Worm (Caenorhabditis elegans): ENCODE results near the gene akap-1.
A peak's percentile ranks its signal among the peaks of the same experiment; 100 is the strongest.

The akap-1 gene

ce11 chrIII:6379129-6379528, 25.9 kb downstream of the akap-1 start, which contains the start of gene C16A3.6 (continued):
- TF ChIP-seq nhr-47 (tag; optimal IDR thresholded peaks at IDR 0.05), result peak; percentile 37
- TF ChIP-seq sptf-1 (tag; optimal IDR thresholded peaks at IDR 0.05), result no peak
- peak in 1 of 2 experiments; percentile 53 for TF ChIP-seq lin-35 (GFP tag; optimal IDR thresholded peaks at IDR 0.05)
- peak; percentile 51 for TF ChIP-seq mep-1 (tag; optimal IDR thresholded peaks at IDR 0.05)
- peak in 1 of 2 experiments; percentile 44 for TF ChIP-seq efl-1 (optimal IDR thresholded peaks at IDR 0.05)
- peak; percentile 37 to 71 for TF ChIP-seq efl-1 (GFP tag; optimal IDR thresholded peaks at IDR 0.05 in 1 of 2)
- TF ChIP-seq ztf-4 (tag; optimal IDR thresholded peaks at IDR 0.05), result no peak
- TF ChIP-seq elt-3 (tag; optimal IDR thresholded peaks at IDR 0.05), result peak in 1 of 6 experiments; percentile 32
- TF ChIP-seq mab-9 (GFP tag; IDR thresholded peaks at IDR 0.05), result peak; percentile 43; the same call in 1 of the 2 replicates
- TF ChIP-seq nhr-20 (tag; optimal IDR thresholded peaks at IDR 0.05), result peak; percentile 24
- TF ChIP-seq swsn-7 (tag; optimal IDR thresholded peaks at IDR 0.05), result no peak
- no peak for TF ChIP-seq ztf-11 (tag; optimal IDR thresholded peaks at IDR 0.05)

- no peak for TF ChIP-seq elt-3 (tag; optimal IDR thresholded peaks at IDR 0.05)
- TF ChIP-seq ceh-8 (GFP tag; optimal IDR thresholded peaks at IDR 0.05), result no peak
- TF ChIP-seq alr-1 (tag; optimal IDR thresholded peaks at IDR 0.05; ENCODE audit: borderline replicate concordance), result no peak
- TF ChIP-seq grh-1 (GFP tag; IDR thresholded peaks at IDR 0.05), result no peak
- no peak for TF ChIP-seq swsn-7 (tag; optimal IDR thresholded peaks at IDR 0.05)
- TF ChIP-seq C04F5.9 (tag; optimal IDR thresholded peaks at IDR 0.05), result no peak
- TF ChIP-seq skn-1 (tag; optimal IDR thresholded peaks at IDR 0.05), result no peak
Measured at ce11 chrIII:6380472-6380871, 27.3 kb downstream of the akap-1 start, which contains the start of gene C16A3.5. Gene C16A3.5 (plus strand): TSS chrIII:6380772.

- no peak for TF ChIP-seq efl-1 (optimal IDR thresholded peaks at IDR 0.05)
- peak in 1 of 2 experiments; percentile 75 for TF ChIP-seq efl-1 (GFP tag; optimal IDR thresholded peaks at IDR 0.05 in 1 of 2)
- no peak for TF ChIP-seq hlh-4 (tag; optimal IDR thresholded peaks at IDR 0.05)
- TF ChIP-seq blmp-1 (tag; optimal IDR thresholded peaks at IDR 0.05), result no peak
- TF ChIP-seq nhr-47 (tag; optimal IDR thresholded peaks at IDR 0.05), result no peak
Measured at ce11 chrIII:6381584-6382391, 28.6 kb downstream of the akap-1 start, which contains the start of gene znf-622. Gene znf-622 (plus strand): TSS chrIII:6381634.

- TF ChIP-seq F16B12.6 (tag; optimal IDR thresholded peaks at IDR 0.05), result peak; percentile 89
- TF ChIP-seq ceh-63 (GFP tag; optimal IDR thresholded peaks at IDR 0.05), result no peak
- no peak for TF ChIP-seq unc-98 (GFP tag; IDR thresholded peaks at IDR 0.05)
- TF ChIP-seq C34B4.2 (tag; optimal IDR thresholded peaks at IDR 0.05), result no peak
- no peak for TF ChIP-seq blmp-1 (tag; optimal IDR thresholded peaks at IDR 0.05)
- TF ChIP-seq pqm-1 (tag; optimal IDR thresholded peaks at IDR 0.05), result no peak
- peak; percentile 93 to 98 for TF ChIP-seq lsy-2 (tag; optimal IDR thresholded peaks at IDR 0.05)
- TF ChIP-seq lin-15B (tag; optimal IDR thresholded peaks at IDR 0.05), result peak; percentile 13
- TF ChIP-seq sptf-1 (tag; optimal IDR thresholded peaks at IDR 0.05), result no peak
- no peak for TF ChIP-seq ceh-88 (GFP tag; IDR thresholded peaks at IDR 0.05)
- peak; percentile 21 for TF ChIP-seq rnt-1 (tag; optimal IDR thresholded peaks at IDR 0.05)
- TF ChIP-seq unc-130 (tag; optimal IDR thresholded peaks at IDR 0.05), result no peak
- no peak for TF ChIP-seq tlp-1 (tag; optimal IDR thresholded peaks at IDR 0.05)
- TF ChIP-seq aha-1 (tag; optimal IDR thresholded peaks at IDR 0.05), result no peak
- TF ChIP-seq egl-27 (tag; optimal IDR thresholded peaks at IDR 0.05), result no peak
- TF ChIP-seq C04F5.9 (tag; optimal IDR thresholded peaks at IDR 0.05), result no peak
- no peak for TF ChIP-seq fkh-8 (tag; optimal IDR thresholded peaks at IDR 0.05)
- no peak for TF ChIP-seq nhr-84 (tag; optimal IDR thresholded peaks at IDR 0.05)
- no peak for TF ChIP-seq skn-1 (tag; optimal IDR thresholded peaks at IDR 0.05)
- peak in 1 of 3 experiments; percentile 18 for TF ChIP-seq ceh-82 (tag; optimal IDR thresholded peaks at IDR 0.05)
- no peak for TF ChIP-seq nhr-85 (tag)
- peak; percentile 26 for TF ChIP-seq nhr-20 (tag; optimal IDR thresholded peaks at IDR 0.05)
- TF ChIP-seq nhr-90 (tag; optimal IDR thresholded peaks at IDR 0.05; ENCODE audit: poor library complexity), result no peak
- TF ChIP-seq unc-86 (tag; optimal IDR thresholded peaks at IDR 0.05), result no peak
- no peak for TF ChIP-seq fkh-4 (tag; optimal IDR thresholded peaks at IDR 0.05; ENCODE audit: borderline replicate concordance)
- TF ChIP-seq hlh-4 (tag; optimal IDR thresholded peaks at IDR 0.05), result no peak
- TF ChIP-seq unc-62 (GFP tag; optimal IDR thresholded peaks at IDR 0.05), result no peak
- TF ChIP-seq efl-1 (optimal IDR thresholded peaks at IDR 0.05), result peak; percentile 37 to 39
- TF ChIP-seq efl-1 (GFP tag; optimal IDR thresholded peaks at IDR 0.05 in 1 of 2), result peak; percentile 48 to 95
- TF ChIP-seq efl-3 (GFP tag; optimal IDR thresholded peaks at IDR 0.05), result no peak
- peak; percentile 17 to 61 (median 44) for TF ChIP-seq dpl-1 (GFP tag; optimal IDR thresholded peaks at IDR 0.05)
- no peak for TF ChIP-seq nhr-237 (tag; optimal IDR thresholded peaks at IDR 0.05)
Measured at ce11 chrIII:6382987-6383602, 29.9 kb downstream of the akap-1 start, which contains the start of gene let-716. Gene let-716 (plus strand): TSS chrIII:6383552.
